Fruit fly (Drosophila melanogaster) whole organism, pupa: Measurements from ENCODE around the gene Edem1.
A peak's percentile ranks its signal among the peaks of the same experiment; 100 is the strongest.

Source experiments
- CG10348 ChIP-seq: fragments of 200-800 bp; sonication (Bioruptor generic); IDR thresholded peaks from 2 replicates; pipeline ENCODE4 v1.3.6; 2022; ENCODE audit warnings: missing biosample characterization, missing genetic modification characterization
- CG12605 ChIP-seq: fragments of 200-800 bp; sonication (Bioruptor generic); IDR thresholded peaks from 2 replicates; pipeline ENCODE4 v1.3.6; 2022; ENCODE audit warnings: missing biosample characterization, missing genetic modification characterization
- CG13204 ChIP-seq: fragments of 200-800 bp; sonication (Bioruptor generic); optimal IDR thresholded peaks from 2 replicates; lab custom pipeline; 2018; ENCODE audit warnings: missing biosample characterization, mild to moderate bottlenecking, missing genetic modification characterization, moderate library complexity
- CG14655 ChIP-seq: fragments of 200-800 bp; sonication (Bioruptor generic); optimal IDR thresholded peaks from 3 replicates; lab custom pipeline; 2017; ENCODE audit warnings: mild to moderate bottlenecking, missing biosample characterization, missing genetic modification reagents, missing genetic modification characterization
- CG15710 ChIP-seq: fragments of 200-800 bp; sonication (Bioruptor generic); optimal IDR thresholded peaks from 2 replicates; lab custom pipeline; 2018; ENCODE audit warnings: missing biosample characterization, mild to moderate bottlenecking, missing genetic modification characterization, moderate library complexity
- CG17806 ChIP-seq: fragments of 200-800 bp; sonication (Bioruptor generic); optimal IDR thresholded peaks from 2 replicates; lab custom pipeline; 2018; ENCODE audit warnings: missing biosample characterization, mild to moderate bottlenecking, missing genetic modification characterization, moderate library complexity
- CG32121 ChIP-seq: fragments of 200-800 bp; sonication (Bioruptor generic); IDR thresholded peaks from 2 replicates; pipeline ENCODE4 v1.3.6; 2022; ENCODE audit warnings: missing biosample characterization, missing genetic modification characterization
- CG34367 ChIP-seq: fragments of 200-800 bp; sonication (Bioruptor generic); optimal IDR thresholded peaks from 2 replicates; lab custom pipeline; 2018; ENCODE audit warnings: missing biosample characterization, mild to moderate bottlenecking, missing genetic modification characterization
- CG4496 ChIP-seq: fragments of 200-800 bp; sonication (Bioruptor generic); IDR thresholded peaks from 3 replicates; pipeline ENCODE4 v1.3.6; 2022; ENCODE audit warnings: missing biosample characterization, missing genetic modification characterization
- CG8159 ChIP-seq: fragments of 200-800 bp; sonication (Bioruptor generic); optimal IDR thresholded peaks from 3 replicates; lab custom pipeline; 2018; ENCODE audit warnings: missing biosample characterization, mild to moderate bottlenecking, missing genetic modification characterization, moderate library complexity
- CG8301 ChIP-seq: fragments of 200-800 bp; sonication (Bioruptor generic); optimal IDR thresholded peaks from 2 replicates; lab custom pipeline; 2018; ENCODE audit warnings: missing biosample characterization, mild to moderate bottlenecking, missing genetic modification characterization
- CG9948 ChIP-seq: fragments of 200-800 bp; sonication (Bioruptor generic); optimal IDR thresholded peaks from 2 replicates; lab custom pipeline; 2018; ENCODE audit warnings: missing biosample characterization, mild to moderate bottlenecking, missing genetic modification characterization, moderate library complexity
- D1 ChIP-seq: fragments of 200-800 bp; sonication (Bioruptor generic); optimal IDR thresholded peaks from 2 replicates; lab custom pipeline; 2018; ENCODE audit warnings: missing biosample characterization, mild to moderate bottlenecking, missing genetic modification characterization, moderate library complexity
- EcR ChIP-seq: fragments of 200-800 bp; sonication (Bioruptor generic); optimal IDR thresholded peaks from 3 replicates; lab custom pipeline; 2019; ENCODE audit warnings: missing biosample characterization, missing genetic modification characterization, mild to moderate bottlenecking, moderate library complexity, missing genetic modification reagents
- Ets98B ChIP-seq: fragments of 200-800 bp; sonication (Bioruptor generic); IDR thresholded peaks from 2 replicates; pipeline ENCODE4 v1.3.6; 2022; ENCODE audit warnings: missing biosample characterization, missing genetic modification characterization
- Pif1A ChIP-seq: fragments of 200-800 bp; sonication (Bioruptor generic); optimal IDR thresholded peaks from 3 replicates; lab custom pipeline; 2016; ENCODE audit warnings: missing biosample characterization, missing genetic modification characterization
- Pif1B ChIP-seq: fragments of 200-800 bp; sonication (Bioruptor generic); optimal IDR thresholded peaks from 3 replicates; lab custom pipeline; 2016; ENCODE audit warnings: missing biosample characterization, missing genetic modification characterization
- Snoo ChIP-seq: fragments of 200-800 bp; sonication (Bioruptor generic); optimal IDR thresholded peaks from 3 replicates; lab custom pipeline; 2017; ENCODE audit warnings: missing biosample characterization, mild to moderate bottlenecking, missing genetic modification characterization, inconsistent platforms
- fd96Ca ChIP-seq: fragments of 200-800 bp; sonication (Bioruptor generic); IDR thresholded peaks from 3 replicates; pipeline ENCODE4 v1.3.6; 2022; ENCODE audit warnings: missing biosample characterization, missing genetic modification characterization
- gl ChIP-seq: fragments of 200-800 bp; sonication (Bioruptor generic); optimal IDR thresholded peaks from 2 replicates; lab custom pipeline; 2018; ENCODE audit warnings: missing biosample characterization, mild to moderate bottlenecking, missing genetic modification characterization
- rn ChIP-seq: fragments of 200-800 bp; sonication (Bioruptor generic); IDR thresholded peaks from 2 replicates; pipeline ENCODE4 v1.3.6; 2022; ENCODE audit warnings: missing biosample characterization, missing genetic modification characterization

Edem1 gene

dm6 chrX:1908757-1909156 is at the start of gene Edem1, which contains the start of gene Rbcn-3B:
Gene Edem1 (minus strand): TSS chrX:1908827.
Gene Rbcn-3B (plus strand): TSS chrX:1908920.
- no peak for TF ChIP-seq rn (GFP tag; lab: Robert Waterston, UW)
- TF ChIP-seq Ets98B (GFP tag; lab: Robert Waterston, UW), result peak; percentile 53
- peak; percentile 50 for TF ChIP-seq CG34367 (tag; lab: Kevin White, UChicago)
- no peak for TF ChIP-seq fd96Ca (GFP tag; lab: Robert Waterston, UW)
- TF ChIP-seq CG4496 (GFP tag; lab: Robert Waterston, UW), result peak; percentile 52; the same call in 2 of the 3 replicates
- peak; percentile 1 for TF ChIP-seq EcR (GFP tag; lab: Kevin White, UChicago)
- TF ChIP-seq CG13204 (GFP tag; lab: Kevin White, UChicago), result no peak
- TF ChIP-seq Snoo, result no peak
- no peak for TF ChIP-seq Pif1A (GFP tag; lab: Kevin White, UChicago)
- no peak for TF ChIP-seq CG8159 (tag; lab: Kevin White, UChicago)
- peak; percentile 67 for TF ChIP-seq CG12605
- TF ChIP-seq CG14655 (GFP tag; lab: Kevin White, UChicago), result no peak
- TF ChIP-seq CG10348 (GFP tag; lab: Robert Waterston, UW), result no peak
- no peak for TF ChIP-seq CG32121 (GFP tag; lab: Robert Waterston, UW)
- peak; percentile 72 for TF ChIP-seq gl (tag; lab: Kevin White, UChicago)
- TF ChIP-seq CG17806 (tag; lab: Kevin White, UChicago), result peak; percentile 10
- TF ChIP-seq Pif1B (GFP tag; lab: Kevin White, UChicago), result no peak
- peak; percentile 39 for TF ChIP-seq CG15710 (tag; lab: Kevin White, UChicago)
- TF ChIP-seq D1 (tag; lab: Kevin White, UChicago), result no peak
- TF ChIP-seq CG8301, result peak; percentile 41
- TF ChIP-seq CG9948, result peak; percentile 1
- TF ChIP-seq, all 21 proteins: peak for 10

dm6 chrX:1952898-1953297 is 44.3 kb upstream of the Edem1 start:
- TF ChIP-seq Snoo (no peak), rn (GFP tag; lab: Robert Waterston, UW) (no peak), CG4496 (GFP tag; lab: Robert Waterston, UW) (peak; percentile 59; the same call in 1 of the 3 replicates), EcR (GFP tag; lab: Kevin White, UChicago) (peak; percentile 98)

DNA sequence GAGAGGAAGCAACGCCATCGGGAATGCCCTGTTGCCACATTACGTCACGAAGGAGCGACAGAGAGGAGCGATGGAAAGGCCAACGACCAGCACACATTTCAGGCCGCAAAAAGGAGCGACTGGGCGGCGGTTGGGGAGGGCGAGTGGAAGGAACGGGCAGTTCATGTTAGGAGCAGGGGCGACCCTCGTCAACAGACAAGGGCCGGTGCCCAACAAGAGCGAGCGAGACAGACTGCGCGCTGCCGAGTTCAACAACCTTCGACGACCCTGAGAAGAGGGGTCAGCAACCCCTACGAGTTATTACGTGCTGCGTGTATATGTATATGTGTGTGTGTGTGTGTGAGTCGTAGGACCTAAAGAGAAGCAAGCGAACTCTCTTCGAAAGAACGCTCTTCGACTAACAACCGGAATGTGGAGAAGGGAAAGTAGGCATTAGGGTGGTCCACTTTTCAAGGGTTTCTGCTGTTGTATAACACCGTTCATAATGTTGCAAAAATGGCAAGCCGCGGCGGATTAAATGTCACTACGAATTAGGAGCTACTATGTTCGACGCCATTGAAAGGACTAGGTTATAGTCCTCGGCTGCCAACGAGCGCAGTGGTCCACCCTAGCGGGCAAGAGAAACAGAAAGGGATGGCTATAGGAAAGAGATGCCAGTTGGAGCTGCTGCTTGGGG is 42.9 kb upstream of the Edem1 start:
- TF ChIP-seq CG8301, result peak; percentile 99
- peak; percentile 99 for TF ChIP-seq Pif1B (GFP tag; lab: Kevin White, UChicago)
- peak; percentile 98 for TF ChIP-seq Ets98B (GFP tag; lab: Robert Waterston, UW)
- peak; percentile 99 for TF ChIP-seq CG17806 (tag; lab: Kevin White, UChicago)
- TF ChIP-seq EcR (GFP tag; lab: Kevin White, UChicago), result peak; percentile 100
- peak; percentile 99 for TF ChIP-seq CG4496 (GFP tag; lab: Robert Waterston, UW)
- peak; percentile 98 for TF ChIP-seq gl (tag; lab: Kevin White, UChicago)
- TF ChIP-seq fd96Ca (GFP tag; lab: Robert Waterston, UW), result peak; percentile 99
- peak; percentile 98 for TF ChIP-seq CG32121 (GFP tag; lab: Robert Waterston, UW)
- TF ChIP-seq D1 (tag; lab: Kevin White, UChicago), result peak; percentile 95
- peak; percentile 99 for TF ChIP-seq CG9948
- peak; percentile 92 for TF ChIP-seq CG13204 (GFP tag; lab: Kevin White, UChicago)
- TF ChIP-seq CG10348 (GFP tag; lab: Robert Waterston, UW), result peak; percentile 82
- TF ChIP-seq CG14655 (GFP tag; lab: Kevin White, UChicago), result peak; percentile 99
- TF ChIP-seq CG15710 (tag; lab: Kevin White, UChicago), result peak; percentile 98
- peak; percentile 92 for TF ChIP-seq rn (GFP tag; lab: Robert Waterston, UW)
- peak; percentile 99 for TF ChIP-seq Snoo
- peak; percentile 98 for TF ChIP-seq CG12605
- peak; percentile 99 for TF ChIP-seq CG34367 (tag; lab: Kevin White, UChicago)
- TF ChIP-seq CG8159 (tag; lab: Kevin White, UChicago), result peak; percentile 100
- TF ChIP-seq Pif1A (GFP tag; lab: Kevin White, UChicago), result peak; percentile 99

DNA sequence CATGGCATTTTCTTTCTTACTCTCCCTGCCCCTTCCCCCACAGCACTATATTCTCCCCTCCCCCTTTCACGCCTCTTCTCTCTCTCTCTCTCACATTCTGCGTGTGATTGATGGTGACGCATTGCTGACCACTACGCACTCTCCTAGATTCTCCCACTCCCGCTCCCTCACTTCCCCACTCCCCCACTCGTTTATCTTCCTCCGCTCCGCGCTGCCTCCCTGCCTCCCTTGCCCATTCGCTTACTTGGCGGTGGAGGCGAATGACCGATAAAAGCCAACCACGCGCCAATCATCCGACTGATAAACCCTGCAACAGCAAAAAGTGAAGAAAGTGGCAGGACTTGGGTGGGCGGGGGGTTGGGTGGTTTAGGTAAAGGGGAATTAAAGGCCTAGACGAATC is 41.7 kb upstream of the Edem1 start:
- peak; percentile 99 for TF ChIP-seq EcR (GFP tag; lab: Kevin White, UChicago)
- no peak for TF ChIP-seq CG34367 (tag; lab: Kevin White, UChicago)
- no peak for TF ChIP-seq Snoo

- TF ChIP-seq Pif1B (GFP tag; lab: Kevin White, UChicago) (no peak), CG4496 (GFP tag; lab: Robert Waterston, UW) (no peak), Snoo (no peak), CG17806 (tag; lab: Kevin White, UChicago) (no peak), Pif1A (GFP tag; lab: Kevin White, UChicago) (no peak), EcR (GFP tag; lab: Kevin White, UChicago) (no peak), gl (tag; lab: Kevin White, UChicago) (no peak), CG10348 (GFP tag; lab: Robert Waterston, UW) (no peak), CG8301 (no peak), CG15710 (tag; lab: Kevin White, UChicago) (no peak), CG14655 (GFP tag; lab: Kevin White, UChicago) (no peak), CG34367 (tag; lab: Kevin White, UChicago) (no peak), CG12605 (no peak), CG9948 (no peak), CG13204 (GFP tag; lab: Kevin White, UChicago) (no peak), D1 (tag; lab: Kevin White, UChicago) (no peak), Ets98B (GFP tag; lab: Robert Waterston, UW) (no peak), CG32121 (GFP tag; lab: Robert Waterston, UW) (no peak), rn (GFP tag; lab: Robert Waterston, UW) (no peak)
Observed at dm6 chrX:1949598-1949997, 41.0 kb upstream of the Edem1 start.
